Worm (Caenorhabditis elegans) whole organism, L1 larva: Measurements from ENCODE around the gene F11D11.3.

Experiments
- C04F5.9 ChIP-seq: sonication (generic microtip); optimal IDR thresholded peaks from 2 replicates; lab custom pipeline; 2016; ENCODE audit warnings: missing genetic modification characterization, missing compliant biosample characterization
- Y116A8C.19 ChIP-seq: sonication (generic microtip); optimal IDR thresholded peaks from 2 replicates; lab custom pipeline; 2016; ENCODE audit warnings: missing compliant biosample characterization, missing genetic modification characterization, borderline replicate concordance
- ceh-63 ChIP-seq: fragments of 200-800 bp; sonication (Bioruptor generic); optimal IDR thresholded peaks from 2 replicates; lab custom pipeline; 2018; ENCODE audit warnings: mild to moderate bottlenecking, missing genetic modification characterization, missing compliant biosample characterization
- ceh-82 ChIP-seq, 3 experiments: fragments of 150-350 bp in 1 of 3; sonication (generic microtip) in 2 of 3; optimal IDR thresholded peaks; 2 replicates each; lab custom pipeline; 2014 to 2017; ENCODE audit warnings: missing biosample characterization in 3 of 3, missing genetic modification characterization in 3 of 3
- ets-5 ChIP-seq: fragments of 200-800 bp; sonication (Bioruptor generic); IDR thresholded peaks from 2 replicates; pipeline ENCODE4 v1.3.6; 2022; ENCODE audit warnings: missing genetic modification characterization, missing compliant biosample characterization
- fkh-4 ChIP-seq: sonication (generic microtip); optimal IDR thresholded peaks from 2 replicates; lab custom pipeline; 2016; ENCODE audit warnings: missing compliant biosample characterization, missing genetic modification characterization, borderline replicate concordance
- grh-1 ChIP-seq: fragments of 200-800 bp; sonication (Bioruptor generic); IDR thresholded peaks from 2 replicates; pipeline ENCODE4 v1.3.6; 2022; ENCODE audit warnings: missing genetic modification reagents, missing genetic modification characterization, missing compliant biosample characterization
- hpl-2 ChIP-seq: fragments of 150-350 bp; optimal IDR thresholded peaks from 2 replicates; lab custom pipeline; 2014; ENCODE audit warnings: missing biosample characterization, missing genetic modification reagents, missing genetic modification characterization
- lin-35 ChIP-seq, 2 experiments: fragments of 150-350 bp; optimal IDR thresholded peaks; 2 replicates each; lab custom pipeline; 2014; ENCODE audit warnings: missing biosample characterization in 2 of 2, missing genetic modification characterization in 2 of 2, missing genetic modification reagents in 2 of 2
- lin-39 ChIP-seq: fragments of 150-350 bp; optimal IDR thresholded peaks from 2 replicates; lab custom pipeline; 2014; ENCODE audit warnings: missing biosample characterization, missing genetic modification reagents, missing genetic modification characterization
- mab-9 ChIP-seq: fragments of 200-800 bp; sonication (Bioruptor generic); IDR thresholded peaks from 2 replicates; pipeline ENCODE4 v1.3.6; 2022; ENCODE audit warnings: missing genetic modification reagents, missing genetic modification characterization, missing compliant biosample characterization
- nhr-237 ChIP-seq: fragments of 150-350 bp; optimal IDR thresholded peaks from 2 replicates; lab custom pipeline; 2014; ENCODE audit warnings: missing biosample characterization, missing genetic modification characterization
- swsn-7 ChIP-seq: sonication (generic microtip); optimal IDR thresholded peaks from 2 replicates; lab custom pipeline; 2016; ENCODE audit warnings: missing genetic modification characterization, missing compliant biosample characterization

Gene F11D11.3

ce11 chrV:18710045-18710490, 50.0 kb downstream of the F11D11.3 start (continued):
- TF ChIP-seq fkh-4 (peak; percentile 48), mab-9 (GFP tag; lab: Robert Waterston, UW) (no peak), lin-39 (peak; percentile 57), ceh-82 (tag; optimal IDR thresholded peaks at IDR 0.05; lab: Kevin White, UChicago) (no peak), nhr-237 (tag; lab: Kevin White, UChicago) (no peak), Y116A8C.19 (no peak)

ce11 chrV:18709203-18709860, 50.7 kb downstream of the F11D11.3 start, which contains the start of gene Y17D7C.6:
Gene Y17D7C.6, plus strand, starts transcription at chrV:18709810.
- no peak for TF ChIP-seq ceh-63
- TF ChIP-seq nhr-237 (tag; lab: Kevin White, UChicago) = no peak
- no peak for TF ChIP-seq lin-35 (GFP tag; optimal IDR thresholded peaks at IDR 0.05; lab: Kevin White, UChicago)
- no peak for TF ChIP-seq C04F5.9 (tag; lab: Kevin White, UChicago)
- TF ChIP-seq hpl-2 = no peak

ce11 chrV:18708015-18708414, 52.1 kb downstream of the F11D11.3 start:
- TF ChIP-seq grh-1 (GFP tag; lab: Robert Waterston, UW) = peak; percentile 43; the same call in 1 of the 2 replicates
- TF ChIP-seq swsn-7 (tag; lab: Kevin White, UChicago) = no peak
- 0 out of 2 replicates have a peak, but pooled peaks have one; percentile 78 for TF ChIP-seq ets-5
